Fruit fly (Drosophila melanogaster) whole organism, embryonic: ENCODE measurements around the gene PIP82.

Source experiments
- Adf1 ChIP-seq: fragments of 200-800 bp; sonication (Bioruptor generic); IDR thresholded peaks from 2 replicates; pipeline ENCODE4 v1.3.6; 2022; ENCODE audit warnings: missing biosample characterization, missing genetic modification characterization
- CG10147 ChIP-seq: fragments of 200-800 bp; sonication (Bioruptor generic); optimal IDR thresholded peaks from 2 replicates; lab custom pipeline; 2019; ENCODE audit warnings: missing biosample characterization, mild to moderate bottlenecking, missing genetic modification characterization, moderate library complexity
- CG10462 ChIP-seq: fragments of 200-800 bp; sonication (Bioruptor generic); optimal IDR thresholded peaks from 2 replicates; lab custom pipeline; 2016; ENCODE audit warnings: missing biosample characterization, missing genetic modification characterization
- CG10543 ChIP-seq: fragments of 200-800 bp; sonication (Bioruptor generic); optimal IDR thresholded peaks from 3 replicates; lab custom pipeline; 2017; ENCODE audit warnings: missing biosample characterization, mild to moderate bottlenecking, missing genetic modification characterization, moderate library complexity
- CG11560 ChIP-seq: fragments of 200-800 bp; sonication (Bioruptor generic); IDR thresholded peaks from 3 replicates; pipeline ENCODE4 v1.3.6; 2022; ENCODE audit warnings: missing biosample characterization, missing genetic modification characterization
- CG12071 ChIP-seq: fragments of 200-800 bp; sonication (Bioruptor generic); optimal IDR thresholded peaks from 3 replicates; lab custom pipeline; 2018; ENCODE audit warnings: missing biosample characterization, mild to moderate bottlenecking, missing genetic modification characterization
- CG12769 ChIP-seq: fragments of 200-800 bp; sonication (Bioruptor generic); optimal IDR thresholded peaks from 2 replicates; lab custom pipeline; 2019; ENCODE audit warnings: missing biosample characterization, mild to moderate bottlenecking, missing genetic modification characterization, moderate library complexity
- CG13894 ChIP-seq: fragments of 200-800 bp; sonication (Bioruptor generic); optimal IDR thresholded peaks from 3 replicates; lab custom pipeline; 2018; ENCODE audit warnings: missing biosample characterization, mild to moderate bottlenecking, missing genetic modification characterization, moderate library complexity
- CG15479 ChIP-seq: fragments of 200-800 bp; sonication (Bioruptor generic); optimal IDR thresholded peaks from 3 replicates; lab custom pipeline; 2019; ENCODE audit warnings: missing biosample characterization, mild to moderate bottlenecking, missing genetic modification characterization, moderate library complexity
- CG16813 ChIP-seq: fragments of 200-800 bp; sonication (Bioruptor generic); IDR thresholded peaks from 3 replicates; pipeline ENCODE4 v1.3.6; 2022; ENCODE audit warnings: missing biosample characterization, missing genetic modification characterization; ENCODE audit not compliant: partially characterized antibody
- CG16863 ChIP-seq: fragments of 200-800 bp; sonication (Bioruptor generic); optimal IDR thresholded peaks from 3 replicates; lab custom pipeline; 2016; ENCODE audit warnings: missing biosample characterization, missing genetic modification characterization
- CG18011 ChIP-seq: fragments of 200-800 bp; sonication (Bioruptor generic); optimal IDR thresholded peaks from 2 replicates; lab custom pipeline; 2017; ENCODE audit warnings: missing biosample characterization, missing genetic modification characterization, mild to moderate bottlenecking, moderate library complexity, missing genotype
- CG1832 ChIP-seq: fragments of 200-800 bp; sonication (Bioruptor generic); optimal IDR thresholded peaks from 2 replicates; lab custom pipeline; 2017; ENCODE audit warnings: missing biosample characterization, mild to moderate bottlenecking, missing genetic modification characterization, inconsistent platforms
- CG31224 ChIP-seq: fragments of 200-800 bp; sonication (Bioruptor generic); IDR thresholded peaks from 2 replicates; pipeline ENCODE4 v1.3.6; 2022; ENCODE audit warnings: missing biosample characterization, missing genetic modification characterization
- CG32532 ChIP-seq: fragments of 200-800 bp; sonication (Bioruptor generic); IDR thresholded peaks from 2 replicates; pipeline ENCODE4 v1.3.6; 2022; ENCODE audit warnings: missing biosample characterization, missing genetic modification characterization
- CG7372 ChIP-seq: fragments of 200-800 bp; sonication (Bioruptor generic); IDR thresholded peaks from 2 replicates; pipeline ENCODE4 v1.3.6; 2022; ENCODE audit warnings: missing biosample characterization, missing genetic modification characterization
- CG7556 ChIP-seq: fragments of 200-800 bp; sonication (Bioruptor generic); optimal IDR thresholded peaks from 2 replicates; lab custom pipeline; 2017; ENCODE audit warnings: missing biosample characterization, mild to moderate bottlenecking, missing genetic modification characterization
- CG8388 ChIP-seq: fragments of 200-800 bp; sonication (Bioruptor generic); optimal IDR thresholded peaks from 2 replicates; lab custom pipeline; 2019; ENCODE audit warnings: missing biosample characterization, mild to moderate bottlenecking, missing genetic modification characterization, moderate library complexity
- CG8478 ChIP-seq: fragments of >200 bp; optimal IDR thresholded peaks from 2 replicates; lab custom pipeline; 2018
- Drgx ChIP-seq: fragments of 200-800 bp; sonication (Bioruptor generic); IDR thresholded peaks from 2 replicates; pipeline ENCODE4 v1.3.6; 2022; ENCODE audit warnings: missing biosample characterization, missing genetic modification characterization
- GATAe ChIP-seq: fragments of 200-800 bp; sonication (Bioruptor generic); conservative IDR thresholded peaks from 2 replicates; pipeline ENCODE4 v1.3.6; 2022; ENCODE audit warnings: missing biosample characterization, missing genetic modification characterization
- Hey ChIP-seq: fragments of 200-800 bp; sonication (Bioruptor generic); optimal IDR thresholded peaks from 3 replicates; lab custom pipeline; 2018; ENCODE audit warnings: missing biosample characterization, mild to moderate bottlenecking, missing genetic modification characterization
- Med ChIP-seq: fragments of 200-800 bp; sonication (Bioruptor generic); peaks from one replicate; lab custom pipeline; 2016; ENCODE audit warnings: missing biosample characterization, missing genetic modification characterization, mild to moderate bottlenecking, inconsistent platforms, moderate library complexity
- Pdp1 ChIP-seq, 2 experiments: fragments of 200-800 bp; sonication (Bioruptor generic); optimal IDR thresholded peaks; 3 replicates each; lab custom pipeline; 2016; ENCODE audit warnings: missing biosample characterization in 2 of 2, missing genetic modification characterization in 2 of 2, mild to moderate bottlenecking in 1 of 2, moderate library complexity in 1 of 2
- Scr ChIP-seq: fragments of 200-800 bp; sonication (Bioruptor generic); IDR thresholded peaks from 2 replicates; pipeline ENCODE4 v1.3.6; 2022; ENCODE audit warnings: missing biosample characterization, missing genetic modification characterization; ENCODE audit not compliant: partially characterized antibody
- Six4 ChIP-seq: fragments of 200-800 bp; sonication (Bioruptor generic); optimal IDR thresholded peaks from 2 replicates; lab custom pipeline; 2016; ENCODE audit warnings: missing biosample characterization, missing genetic modification characterization
- Sry-β ChIP-seq: fragments of 200-800 bp; sonication (Bioruptor generic); optimal IDR thresholded peaks from 2 replicates; lab custom pipeline; 2018; ENCODE audit warnings: missing biosample characterization, mild to moderate bottlenecking, missing genetic modification characterization, moderate library complexity
- Taf1 ChIP-seq: fragments of 200-800 bp; sonication (Bioruptor generic); IDR thresholded peaks from 2 replicates; pipeline ENCODE4 v1.3.6; 2022; ENCODE audit warnings: missing biosample characterization, missing genetic modification characterization
- Trl ChIP-seq, 3 experiments: fragments of >200 bp in 2 of 3; fragments of 200-800 bp in 1 of 3; sonication (Bioruptor generic) in 1 of 3; optimal IDR thresholded peaks; 2 replicates in 1 of 3; 3 replicates in 2 of 3; lab custom pipeline; 2016 to 2017; ENCODE audit warnings: missing biosample characterization in 1 of 3, missing genetic modification characterization in 1 of 3
- abd-A ChIP-seq: fragments of 200-800 bp; sonication (Bioruptor generic); optimal IDR thresholded peaks from 3 replicates; lab custom pipeline; 2019; ENCODE audit warnings: missing biosample characterization, mild to moderate bottlenecking, missing genetic modification characterization, moderate library complexity
- ara ChIP-seq: fragments of 200-800 bp; sonication (Bioruptor generic); IDR thresholded peaks from 2 replicates; pipeline ENCODE4 v1.3.6; 2022; ENCODE audit warnings: missing biosample characterization, missing genetic modification characterization
- cg ChIP-seq: fragments of 200-800 bp; sonication (Bioruptor generic); optimal IDR thresholded peaks from 3 replicates; lab custom pipeline; 2019; ENCODE audit warnings: missing biosample characterization, mild to moderate bottlenecking, missing genetic modification characterization, moderate library complexity
- chm ChIP-seq: fragments of 200-800 bp; sonication (Bioruptor generic); IDR thresholded peaks from 2 replicates; pipeline ENCODE4 v1.3.6; 2022; ENCODE audit warnings: missing biosample characterization, missing genetic modification characterization
- crp ChIP-seq, 2 experiments: fragments of 200-800 bp; sonication (Bioruptor generic); optimal IDR thresholded peaks; 2 replicates in 1 of 2; 3 replicates in 1 of 2; lab custom pipeline; 2017; ENCODE audit warnings: missing biosample characterization in 2 of 2, missing genetic modification characterization in 2 of 2, mild to moderate bottlenecking in 1 of 2, moderate library complexity in 1 of 2
- gem ChIP-seq: fragments of 200-800 bp; sonication (Bioruptor generic); optimal IDR thresholded peaks from 2 replicates; lab custom pipeline; 2019; ENCODE audit warnings: missing biosample characterization, mild to moderate bottlenecking, missing genetic modification characterization, moderate library complexity
- gfzf ChIP-seq: fragments of 200-800 bp; sonication (Bioruptor generic); optimal IDR thresholded peaks from 2 replicates; lab custom pipeline; 2016; ENCODE audit warnings: missing biosample characterization, mild to moderate bottlenecking, missing genetic modification characterization, moderate library complexity
- grn ChIP-seq: fragments of 200-800 bp; sonication (Bioruptor generic); optimal IDR thresholded peaks from 3 replicates; lab custom pipeline; 2017; ENCODE audit warnings: missing biosample characterization, missing genetic modification characterization
- hb ChIP-seq: fragments of 200-800 bp; sonication (Bioruptor generic); IDR thresholded peaks from 3 replicates; pipeline ENCODE4 v1.3.6; 2022; ENCODE audit warnings: missing biosample characterization, missing genetic modification characterization; ENCODE audit not compliant: partially characterized antibody
- hbn ChIP-seq: fragments of 200-800 bp; sonication (Bioruptor generic); IDR thresholded peaks from 2 replicates; pipeline ENCODE4 v1.3.6; 2022; ENCODE audit warnings: missing biosample characterization, missing genetic modification characterization; ENCODE audit not compliant: partially characterized antibody
- jumu ChIP-seq: fragments of 200-800 bp; sonication (Bioruptor generic); optimal IDR thresholded peaks from 3 replicates; lab custom pipeline; 2016; ENCODE audit warnings: missing biosample characterization, missing genetic modification characterization
- kay ChIP-seq: fragments of 200-800 bp; sonication (Bioruptor generic); optimal IDR thresholded peaks from 2 replicates; lab custom pipeline; 2016; ENCODE audit warnings: missing biosample characterization, missing genetic modification characterization
- nau ChIP-seq: fragments of 200-800 bp; sonication (Bioruptor generic); optimal IDR thresholded peaks from 3 replicates; lab custom pipeline; 2017; ENCODE audit warnings: missing biosample characterization, mild to moderate bottlenecking, missing genetic modification characterization, missing genetic modification reagents
- pros ChIP-seq: fragments of 200-800 bp; sonication (Bioruptor generic); optimal IDR thresholded peaks from 3 replicates; lab custom pipeline; 2019; ENCODE audit warnings: missing biosample characterization, mild to moderate bottlenecking, missing genetic modification characterization, moderate library complexity
- pum ChIP-seq: fragments of 200-800 bp; sonication (Bioruptor generic); optimal IDR thresholded peaks from 2 replicates; lab custom pipeline; 2016; ENCODE audit warnings: missing biosample characterization, missing genetic modification characterization
- row ChIP-seq: fragments of 200-800 bp; sonication (Bioruptor generic); IDR thresholded peaks from 3 replicates; pipeline ENCODE4 v1.3.6; 2022; ENCODE audit warnings: missing biosample characterization, missing genetic modification characterization
- sd ChIP-seq: fragments of 200-800 bp; sonication (Bioruptor generic); optimal IDR thresholded peaks from 3 replicates; lab custom pipeline; 2018; ENCODE audit warnings: missing biosample characterization, mild to moderate bottlenecking, missing genetic modification characterization, moderate library complexity
- sens ChIP-seq: fragments of 200-800 bp; sonication (Bioruptor generic); peaks from one replicate; lab custom pipeline; 2016; ENCODE audit warnings: missing biosample characterization, missing genetic modification characterization
- shn ChIP-seq: fragments of 200-800 bp; sonication (Bioruptor generic); optimal IDR thresholded peaks from 3 replicates; lab custom pipeline; 2016; ENCODE audit warnings: missing biosample characterization, missing genetic modification characterization

PIP82 gene

dm6 chrX:8521492-8521891 is 8.0 kb downstream of the PIP82 start:
- peak; percentile 55 for TF ChIP-seq Drgx
- 0 out of 3 replicates have a peak, but pooled peaks have one; percentile 17 for TF ChIP-seq row (GFP tag; lab: Robert Waterston, UW)
- TF ChIP-seq gem = peak; percentile 5
- TF ChIP-seq cg (GFP tag; lab: Kevin White, UChicago) = no peak

DNA sequence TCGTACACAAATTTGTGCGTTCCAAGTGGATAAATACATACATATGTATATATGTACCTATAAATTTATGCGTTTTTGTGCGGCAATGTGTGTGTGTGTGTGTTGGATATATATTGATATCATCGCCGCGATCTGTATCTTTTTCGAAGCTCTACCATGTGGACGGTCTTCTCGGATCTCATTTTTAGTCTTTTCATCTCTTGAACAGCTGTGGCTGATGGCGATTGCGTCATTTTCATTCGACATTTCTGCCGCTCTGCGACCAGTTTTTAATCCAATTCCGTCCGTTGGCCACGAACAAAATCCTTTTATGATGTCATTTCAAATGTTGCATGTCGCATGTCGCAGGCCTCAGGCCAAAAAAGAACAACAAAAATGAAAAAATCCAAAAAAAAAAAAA is 9.0 kb downstream of the PIP82 start:
- TF ChIP-seq CG1832 (GFP tag; lab: Kevin White, UChicago) (no peak), abd-A (peak; percentile 3), CG31224 (GFP tag; lab: Robert Waterston, UW) (no peak), CG11560 (tag; lab: Robert Waterston, UW) (no peak), CG12769 (tag; lab: Kevin White, UChicago) (peak; percentile 35), CG15479 (no peak), kay (no peak), hb (no peak), Trl (optimal IDR thresholded peaks at IDR 0.05; lab: Kevin White, UChicago) (no peak), Trl (GFP tag; optimal IDR thresholded peaks at IDR 0.05; lab: Kevin White, UChicago) (no peak), CG16813 (GFP tag; lab: Robert Waterston, UW) (no peak), shn (no peak), GATAe (GFP tag; lab: Robert Waterston, UW) (no peak), sens (GFP tag; lab: Kevin White, UChicago) (peak; percentile 61), nau (GFP tag; lab: Kevin White, UChicago) (peak; percentile 4), hbn (GFP tag; lab: Robert Waterston, UW) (no peak), sd (tag; lab: Kevin White, UChicago) (peak; percentile 45), Med (peak; percentile 31), CG10543 (GFP tag; lab: Kevin White, UChicago) (peak; percentile 14), ara (no peak), cg (GFP tag; lab: Kevin White, UChicago) (peak; percentile 34), crp (GFP tag; optimal IDR thresholded peaks at IDR 0.05; lab: Kevin White, UChicago) (peak in 1 of 2 experiments; percentile 3), CG16863 (no peak), chm (0 out of 2 replicates have a peak, but pooled peaks have one; percentile 32), Scr (GFP tag; lab: Robert Waterston, UW) (no peak), CG12071 (no peak), CG13894 (peak; percentile 51), CG7556 (GFP tag; lab: Kevin White, UChicago) (no peak), Pdp1 (GFP tag; optimal IDR thresholded peaks at IDR 0.05; lab: Kevin White, UChicago) (peak in 1 of 2 experiments; percentile 83), CG8388 (GFP tag; lab: Kevin White, UChicago) (no peak), grn (GFP tag; lab: Kevin White, UChicago) (peak; percentile 27), CG7372 (GFP tag; lab: Robert Waterston, UW) (no peak), Adf1 (GFP tag; lab: Robert Waterston, UW) (no peak)

dm6 chrX:8518025-8518661 is 11.4 kb downstream of the PIP82 start:
- TF ChIP-seq pros (GFP tag; lab: Kevin White, UChicago) (peak; percentile 89), Hey (no peak), Sry-β (GFP tag; lab: Kevin White, UChicago) (no peak), Drgx (0 out of 2 replicates have a peak, but pooled peaks have one; percentile 18), CG18011 (GFP tag; lab: Kevin White, UChicago) (no peak), CG32532 (GFP tag; lab: Robert Waterston, UW) (0 out of 2 replicates have a peak, but pooled peaks have one; percentile 4), CG10462 (no peak), gfzf (no peak), Six4 (GFP tag; lab: Kevin White, UChicago) (no peak), jumu (GFP tag; lab: Kevin White, UChicago) (no peak), CG8478 (lab: Kevin White, UChicago) (no peak), CG10147 (no peak), chm (0 out of 2 replicates have a peak, but pooled peaks have one; percentile 23), Taf1 (GFP tag; lab: Robert Waterston, UW) (no peak), pum (GFP tag; lab: Kevin White, UChicago) (no peak)
